Worm (Caenorhabditis elegans) whole organism, late embryonic: Measurements from ENCODE around the gene cpg-1.
A peak's percentile ranks its signal among the peaks of the same experiment; 100 is the strongest.

Experiments used
- F13H6.1 ChIP-seq: sonication (generic microtip); optimal IDR thresholded peaks from 2 replicates; lab custom pipeline; 2016; ENCODE audit warnings: missing genetic modification characterization, missing compliant biosample characterization
- K09A11.1 ChIP-seq: sonication (generic microtip); optimal IDR thresholded peaks from 2 replicates; lab custom pipeline; 2017; ENCODE audit warnings: antibody characterized with exemption, mild to moderate bottlenecking, missing genetic modification characterization, missing compliant biosample characterization; ENCODE audit not compliant: insufficient read depth
- Y22D7AL.16 ChIP-seq: sonication (generic microtip); optimal IDR thresholded peaks from 2 replicates; lab custom pipeline; 2016; ENCODE audit warnings: missing genetic modification characterization, missing compliant biosample characterization
- ahr-1 ChIP-seq: sonication (generic microtip); optimal IDR thresholded peaks from 2 replicates; lab custom pipeline; 2016; ENCODE audit warnings: missing genetic modification characterization, missing compliant biosample characterization
- ceh-14 ChIP-seq: sonication (generic microtip); optimal IDR thresholded peaks from 2 replicates; lab custom pipeline; 2016; ENCODE audit warnings: missing genotype, missing genetic modification characterization, missing compliant biosample characterization
- ceh-18 ChIP-seq: sonication (generic microtip); optimal IDR thresholded peaks from 2 replicates; lab custom pipeline; 2016; ENCODE audit warnings: missing genetic modification characterization, missing compliant biosample characterization
- ceh-19 ChIP-seq: fragments of 200-800 bp; sonication (Bioruptor generic); optimal IDR thresholded peaks from 2 replicates; lab custom pipeline; 2018; ENCODE audit warnings: mild to moderate bottlenecking, missing genetic modification characterization, missing compliant biosample characterization
- ceh-2 ChIP-seq: sonication (generic microtip); optimal IDR thresholded peaks from 2 replicates; lab custom pipeline; 2016; ENCODE audit warnings: missing genotype, missing genetic modification characterization, missing compliant biosample characterization
- ceh-22 ChIP-seq: sonication (generic microtip); optimal IDR thresholded peaks from 2 replicates; lab custom pipeline; 2017; ENCODE audit warnings: missing biosample characterization, missing genetic modification characterization
- ceh-45 ChIP-seq: fragments of 200-800 bp; sonication (Bioruptor generic); IDR thresholded peaks from 2 replicates; pipeline ENCODE4 v1.3.6; 2022; ENCODE audit warnings: missing genetic modification reagents, missing genetic modification characterization, missing compliant biosample characterization
- ceh-48 ChIP-seq: sonication (generic microtip); optimal IDR thresholded peaks from 2 replicates; lab custom pipeline; 2016; ENCODE audit warnings: missing genetic modification characterization, inconsistent platforms, missing compliant biosample characterization
- ceh-6 ChIP-seq: fragments of 200-800 bp; sonication (Bioruptor generic); optimal IDR thresholded peaks from 2 replicates; lab custom pipeline; 2018; ENCODE audit warnings: mild to moderate bottlenecking, missing genetic modification characterization, missing compliant biosample characterization
- ceh-9 ChIP-seq: sonication (generic microtip); optimal IDR thresholded peaks from 2 replicates; lab custom pipeline; 2016; ENCODE audit warnings: mild to moderate bottlenecking, missing genetic modification characterization, inconsistent platforms, missing compliant biosample characterization
- dmd-4 ChIP-seq: sonication (generic microtip); optimal IDR thresholded peaks from 2 replicates; lab custom pipeline; 2016; ENCODE audit warnings: borderline replicate concordance, missing genetic modification characterization, missing compliant biosample characterization
- dve-1 ChIP-seq: sonication (generic microtip); optimal IDR thresholded peaks from 2 replicates; lab custom pipeline; 2017; ENCODE audit warnings: antibody characterized with exemption, mild to moderate bottlenecking, missing genetic modification characterization, missing compliant biosample characterization
- elt-2 ChIP-seq: sonication (generic microtip); optimal IDR thresholded peaks from 2 replicates; lab custom pipeline; 2016; ENCODE audit warnings: missing genetic modification reagents, missing genetic modification characterization, missing compliant biosample characterization
- elt-4 ChIP-seq: sonication (generic microtip); optimal IDR thresholded peaks from 2 replicates; lab custom pipeline; 2016; ENCODE audit warnings: missing genetic modification characterization, missing compliant biosample characterization
- eyg-1 ChIP-seq: sonication (generic microtip); optimal IDR thresholded peaks from 2 replicates; lab custom pipeline; 2016; ENCODE audit warnings: missing genotype, missing genetic modification characterization, missing compliant biosample characterization
- fkh-10 ChIP-seq: fragments of 150-350 bp; optimal IDR thresholded peaks from 2 replicates; lab custom pipeline; 2014; ENCODE audit warnings: missing biosample characterization, missing genetic modification reagents, missing genetic modification characterization
- gmeb-2 ChIP-seq: sonication (generic microtip); optimal IDR thresholded peaks from 2 replicates; lab custom pipeline; 2016; ENCODE audit warnings: missing genetic modification characterization, inconsistent platforms, missing compliant biosample characterization
- hlh-30 ChIP-seq: sonication (generic microtip); optimal IDR thresholded peaks from 2 replicates; lab custom pipeline; 2017; ENCODE audit warnings: antibody characterized with exemption, missing genetic modification characterization, missing compliant biosample characterization; ENCODE audit not compliant: insufficient read depth
- lin-11 ChIP-seq: fragments of 200-800 bp; sonication (Bioruptor generic); optimal IDR thresholded peaks from 2 replicates; lab custom pipeline; 2018; ENCODE audit warnings: mild to moderate bottlenecking, missing genetic modification characterization, missing compliant biosample characterization
- mec-3 ChIP-seq: sonication (generic microtip); optimal IDR thresholded peaks from 2 replicates; lab custom pipeline; 2016; ENCODE audit warnings: borderline replicate concordance, missing genetic modification characterization, missing compliant biosample characterization
- nhr-11 ChIP-seq: fragments of 150-350 bp; optimal IDR thresholded peaks from 2 replicates; lab custom pipeline; 2014; ENCODE audit warnings: missing biosample characterization, missing genetic modification characterization
- nhr-232 ChIP-seq: sonication (generic microtip); optimal IDR thresholded peaks from 2 replicates; lab custom pipeline; 2016; ENCODE audit warnings: missing genetic modification characterization, missing compliant biosample characterization
- pag-3 ChIP-seq: sonication (generic microtip); optimal IDR thresholded peaks from 2 replicates; lab custom pipeline; 2016; ENCODE audit warnings: missing compliant biosample characterization, missing genetic modification characterization, borderline replicate concordance
- pat-9 ChIP-seq: fragments of 200-800 bp; sonication (Bioruptor generic); optimal IDR thresholded peaks from 2 replicates; lab custom pipeline; 2018; ENCODE audit warnings: mild to moderate bottlenecking, missing genetic modification characterization, moderate library complexity, missing compliant biosample characterization
- pha-4 ChIP-seq: fragments of 150-350 bp; optimal IDR thresholded peaks from 2 replicates; lab custom pipeline; 2018; ENCODE audit warnings: missing biosample characterization, missing genetic modification reagents, missing genetic modification characterization
- pqm-1 ChIP-seq: sonication (generic microtip); optimal IDR thresholded peaks from 2 replicates; lab custom pipeline; 2016; ENCODE audit warnings: missing genetic modification characterization, missing compliant biosample characterization
- pros-1 ChIP-seq: fragments of 150-350 bp; optimal IDR thresholded peaks from 2 replicates; lab custom pipeline; 2014; ENCODE audit warnings: missing biosample characterization, missing genetic modification reagents, missing genetic modification characterization
- rnt-1 ChIP-seq: sonication (generic microtip); optimal IDR thresholded peaks from 2 replicates; lab custom pipeline; 2016; ENCODE audit warnings: missing genetic modification characterization, missing compliant biosample characterization
- sdc-2 ChIP-seq: sonication (generic microtip); optimal IDR thresholded peaks from 2 replicates; lab custom pipeline; 2016; ENCODE audit warnings: missing genotype, missing genetic modification characterization, missing compliant biosample characterization
- sox-4 ChIP-seq: sonication (generic microtip); optimal IDR thresholded peaks from 2 replicates; lab custom pipeline; 2017; ENCODE audit warnings: mild to moderate bottlenecking, missing genetic modification characterization, inconsistent platforms, missing compliant biosample characterization
- syd-9 ChIP-seq: sonication (generic microtip); optimal IDR thresholded peaks from 2 replicates; lab custom pipeline; 2016; ENCODE audit warnings: mild to moderate bottlenecking, missing genetic modification characterization, moderate library complexity, missing compliant biosample characterization
- tbx-2 ChIP-seq: sonication (generic microtip); optimal IDR thresholded peaks from 2 replicates; lab custom pipeline; 2016; ENCODE audit warnings: missing genetic modification characterization, missing compliant biosample characterization
- tbx-7 ChIP-seq: sonication (generic microtip); optimal IDR thresholded peaks from 2 replicates; lab custom pipeline; 2016; ENCODE audit warnings: missing genotype, missing genetic modification characterization, missing compliant biosample characterization
- ttx-3 ChIP-seq: sonication (generic microtip); optimal IDR thresholded peaks from 2 replicates; lab custom pipeline; 2016; ENCODE audit warnings: missing genetic modification reagents, missing genetic modification characterization, missing compliant biosample characterization
- unc-3 ChIP-seq, 2 experiments: fragments of 200-800 bp in 1 of 2; sonication (Bioruptor generic) in 1 of 2; sonication (generic microtip) in 1 of 2; conservative IDR thresholded peaks in 1 of 2; optimal IDR thresholded peaks in 1 of 2; 2 replicates each; pipeline versions ENCODE4 v1.3.6 to Lab custom; 2016 to 2022; ENCODE audit warnings: missing compliant biosample characterization in 2 of 2, missing genetic modification characterization in 2 of 2, missing genetic modification reagents in 1 of 2
- unc-42 ChIP-seq: sonication (generic microtip); optimal IDR thresholded peaks from 2 replicates; lab custom pipeline; 2016; ENCODE audit warnings: missing genotype, missing genetic modification characterization, missing compliant biosample characterization
- unc-55 ChIP-seq: sonication (generic microtip); optimal IDR thresholded peaks from 2 replicates; lab custom pipeline; 2017; ENCODE audit warnings: missing biosample characterization, missing genetic modification reagents, missing genetic modification characterization
- unc-86 ChIP-seq: sonication (generic microtip); optimal IDR thresholded peaks from 2 replicates; lab custom pipeline; 2016; ENCODE audit warnings: missing genetic modification characterization, missing compliant biosample characterization
- zip-5 ChIP-seq: sonication (generic microtip); optimal IDR thresholded peaks from 2 replicates; lab custom pipeline; 2016; ENCODE audit warnings: missing genetic modification characterization, missing compliant biosample characterization

The cpg-1 gene

ce11 chrIII:4495685-4496084 is 6.5 kb downstream of the cpg-1 start:
- TF ChIP-seq nhr-11 (tag; lab: Kevin White, UChicago) (no peak), ceh-9 (tag; lab: Kevin White, UChicago) (no peak), lin-11 (no peak), syd-9 (tag; lab: Kevin White, UChicago) (no peak), elt-4 (tag; lab: Kevin White, UChicago) (no peak), zip-5 (no peak), ahr-1 (tag; lab: Kevin White, UChicago) (no peak), K09A11.1 (tag; lab: Kevin White, UChicago) (no peak), ceh-19 (no peak), ceh-18 (tag; lab: Kevin White, UChicago) (no peak), fkh-10 (GFP tag; lab: Kevin White, UChicago) (no peak), pha-4 (tag; lab: Kevin White, UChicago) (no peak), F13H6.1 (tag; lab: Kevin White, UChicago) (no peak), ttx-3 (tag; lab: Kevin White, UChicago) (no peak), Y22D7AL.16 (tag; lab: Kevin White, UChicago) (no peak), pag-3 (tag; lab: Kevin White, UChicago) (no peak)

- TF ChIP-seq ceh-14 (tag; lab: Kevin White, UChicago) = no peak
- TF ChIP-seq tbx-2 (tag; lab: Kevin White, UChicago) = no peak
- TF ChIP-seq tbx-7 = no peak
- no peak for TF ChIP-seq ttx-3 (tag; lab: Kevin White, UChicago)
- TF ChIP-seq gmeb-2 (tag; lab: Kevin White, UChicago) = no peak
- no peak for TF ChIP-seq unc-55 (GFP tag; lab: Kevin White, UChicago)
- TF ChIP-seq dve-1 (tag; lab: Kevin White, UChicago) = no peak
- no peak for TF ChIP-seq sdc-2 (tag; lab: Kevin White, UChicago)
- no peak for TF ChIP-seq mec-3
- no peak for TF ChIP-seq unc-42 (tag; lab: Kevin White, UChicago)
- TF ChIP-seq eyg-1 (tag; lab: Kevin White, UChicago) = no peak
- TF ChIP-seq F13H6.1 (tag; lab: Kevin White, UChicago) = no peak
- no peak for TF ChIP-seq unc-86
- no peak for TF ChIP-seq nhr-232 (tag; lab: Kevin White, UChicago)
- TF ChIP-seq rnt-1 (tag; lab: Kevin White, UChicago) = no peak
- TF ChIP-seq syd-9 (tag; lab: Kevin White, UChicago) = no peak
- no peak for TF ChIP-seq ceh-45
Measured at ce11 chrIII:4496085-4496484, 6.9 kb downstream of the cpg-1 start.

ce11 chrIII:4498938-4499337 is 9.8 kb downstream of the cpg-1 start, which contains the start of the genes C07G2.5 and atf-7:
Gene C07G2.5 (minus strand): TSS chrIII:4499038.
Gene atf-7 (minus strand): TSS chrIII:4499045.
- TF ChIP-seq mec-3 (no peak), eyg-1 (tag; lab: Kevin White, UChicago) (no peak), unc-42 (tag; lab: Kevin White, UChicago) (no peak), ceh-22 (tag; lab: Kevin White, UChicago) (no peak), sox-4 (tag; lab: Kevin White, UChicago) (no peak), pqm-1 (tag; lab: Kevin White, UChicago) (no peak), ceh-6 (no peak), fkh-10 (GFP tag; lab: Kevin White, UChicago) (no peak), F13H6.1 (tag; lab: Kevin White, UChicago) (no peak), ceh-14 (tag; lab: Kevin White, UChicago) (no peak)

DNA sequence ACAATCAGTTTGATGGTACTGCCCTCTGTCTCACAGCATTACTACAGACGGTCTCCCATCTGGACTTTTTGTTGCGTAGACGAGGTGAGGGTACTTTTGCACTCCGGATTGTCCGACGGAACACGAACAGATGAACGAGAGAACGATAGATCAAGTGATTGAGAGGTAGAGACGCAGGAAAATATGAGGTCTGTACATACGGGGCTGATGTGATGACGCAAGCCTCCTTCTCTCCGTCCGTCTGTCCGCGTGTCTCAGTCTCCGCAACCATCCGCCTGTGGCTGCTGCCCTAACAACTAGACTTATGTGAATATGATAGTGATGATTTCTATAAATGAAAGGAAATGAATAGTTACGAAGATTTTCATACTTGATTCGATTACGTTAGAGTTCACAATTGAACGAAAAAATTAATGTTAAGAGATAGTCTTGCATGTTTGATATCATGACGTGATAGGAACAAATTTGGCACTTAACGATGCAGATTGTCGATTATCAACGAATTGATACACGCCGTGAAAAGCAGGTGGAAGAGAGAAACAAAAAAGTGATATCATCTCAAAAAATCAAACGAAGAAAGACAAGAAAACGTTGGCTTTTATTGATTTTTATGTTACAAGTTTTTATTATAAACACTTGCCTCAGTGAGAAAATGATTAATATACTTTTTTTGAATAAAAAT is 13.5 kb downstream of the cpg-1 start:
- TF ChIP-seq ceh-9 (tag; lab: Kevin White, UChicago) (no peak), ceh-48 (tag; lab: Kevin White, UChicago) (no peak), ceh-2 (tag; lab: Kevin White, UChicago) (no peak), unc-3 (GFP tag; conservative IDR thresholded peaks at IDR 0.05; lab: Robert Waterston, UW) (no peak), unc-3 (tag; optimal IDR thresholded peaks at IDR 0.05; lab: Kevin White, UChicago) (no peak), hlh-30 (tag; lab: Kevin White, UChicago) (peak; percentile 52), F13H6.1 (tag; lab: Kevin White, UChicago) (no peak), elt-2 (tag; lab: Kevin White, UChicago) (peak; percentile 67), dmd-4 (tag; lab: Kevin White, UChicago) (no peak), elt-4 (tag; lab: Kevin White, UChicago) (no peak), unc-55 (GFP tag; lab: Kevin White, UChicago) (peak; percentile 49), pat-9 (no peak), pros-1 (tag; lab: Kevin White, UChicago) (no peak), mec-3 (no peak), rnt-1 (tag; lab: Kevin White, UChicago) (no peak)
- TF ChIP-seq, all 69 proteins: peak for 3
